Fruit fly (Drosophila melanogaster) whole organism, embryonic: Measurements from ENCODE around the gene defl.
A peak's percentile ranks its signal among the peaks of the same experiment; 100 is the strongest.

Experiments
- ATbp ChIP-seq: fragments of 200-800 bp; sonication (Bioruptor generic); optimal IDR thresholded peaks from 2 replicates; lab custom pipeline; 2017; ENCODE audit warnings: missing biosample characterization, mild to moderate bottlenecking, missing genetic modification characterization, missing genetic modification reagents
- Ada2b ChIP-seq: fragments of 200-800 bp; sonication (Bioruptor generic); IDR thresholded peaks from 2 replicates; pipeline ENCODE4 v1.3.6; 2022; ENCODE audit warnings: missing biosample characterization, missing genetic modification characterization
- Adf1 ChIP-seq: fragments of 200-800 bp; sonication (Bioruptor generic); IDR thresholded peaks from 2 replicates; pipeline ENCODE4 v1.3.6; 2022; ENCODE audit warnings: missing biosample characterization, missing genetic modification characterization
- Atf6 ChIP-seq: fragments of 200-800 bp; sonication (Bioruptor generic); IDR thresholded peaks from 2 replicates; pipeline ENCODE4 v1.3.6; 2022; ENCODE audit warnings: missing biosample characterization, missing genetic modification characterization
- Bgb ChIP-seq: fragments of 200-800 bp; sonication (Bioruptor generic); IDR thresholded peaks from 2 replicates; pipeline ENCODE4 v1.3.6; 2022; ENCODE audit warnings: missing biosample characterization, missing genetic modification characterization; ENCODE audit not compliant: partially characterized antibody
- BtbVII ChIP-seq: fragments of 200-800 bp; sonication (Bioruptor generic); optimal IDR thresholded peaks from 3 replicates; lab custom pipeline; 2017; ENCODE audit warnings: missing biosample characterization, mild to moderate bottlenecking, missing genetic modification characterization
- CG10209 ChIP-seq: fragments of 200-800 bp; sonication (Bioruptor generic); optimal IDR thresholded peaks from 3 replicates; lab custom pipeline; 2017; ENCODE audit warnings: missing biosample characterization, mild to moderate bottlenecking, missing genetic modification characterization, missing genetic modification reagents
- CG13624 ChIP-seq: fragments of 200-800 bp; sonication (Bioruptor generic); optimal IDR thresholded peaks from 2 replicates; lab custom pipeline; 2016; ENCODE audit warnings: missing biosample characterization, missing genetic modification characterization
- CG14710 ChIP-seq: fragments of 200-800 bp; sonication (Bioruptor generic); optimal IDR thresholded peaks from 3 replicates; lab custom pipeline; 2019; ENCODE audit warnings: missing biosample characterization, mild to moderate bottlenecking, missing genetic modification characterization, moderate library complexity
- CG18599 ChIP-seq: fragments of 200-800 bp; sonication (Bioruptor generic); optimal IDR thresholded peaks from 3 replicates; lab custom pipeline; 2017; ENCODE audit warnings: missing biosample characterization, missing genetic modification characterization, mild to moderate bottlenecking, moderate library complexity, missing genetic modification reagents
- CG3847 ChIP-seq: fragments of 200-800 bp; sonication (Bioruptor generic); IDR thresholded peaks from 2 replicates; pipeline ENCODE4 v1.3.6; 2022; ENCODE audit warnings: missing biosample characterization, missing genetic modification characterization
- CG4707 ChIP-seq: fragments of 200-800 bp; sonication (Bioruptor generic); optimal IDR thresholded peaks from 2 replicates; lab custom pipeline; 2018; ENCODE audit warnings: missing biosample characterization, mild to moderate bottlenecking, missing genetic modification characterization, moderate library complexity
- CG4730 ChIP-seq: fragments of 200-800 bp; sonication (Bioruptor generic); IDR thresholded peaks from 2 replicates; pipeline ENCODE4 v1.3.6; 2022; ENCODE audit warnings: missing biosample characterization, missing genetic modification characterization
- CG6683 ChIP-seq: fragments of 200-800 bp; sonication (Bioruptor generic); optimal IDR thresholded peaks from 2 replicates; lab custom pipeline; 2017; ENCODE audit warnings: missing biosample characterization, mild to moderate bottlenecking, missing genetic modification characterization, missing genetic modification reagents
- CG8281 ChIP-seq: fragments of 200-800 bp; sonication (Bioruptor generic); optimal IDR thresholded peaks from 2 replicates; lab custom pipeline; 2018; ENCODE audit warnings: missing biosample characterization, mild to moderate bottlenecking, missing genetic modification characterization, moderate library complexity
- CG8388 ChIP-seq: fragments of 200-800 bp; sonication (Bioruptor generic); optimal IDR thresholded peaks from 2 replicates; lab custom pipeline; 2019; ENCODE audit warnings: missing biosample characterization, mild to moderate bottlenecking, missing genetic modification characterization, moderate library complexity
- Dad ChIP-seq: fragments of 200-800 bp; sonication (Bioruptor generic); optimal IDR thresholded peaks from 3 replicates; lab custom pipeline; 2016; ENCODE audit warnings: missing biosample characterization, missing genetic modification characterization
- Dbx ChIP-seq: fragments of 200-800 bp; sonication (Bioruptor generic); IDR thresholded peaks from 3 replicates; pipeline ENCODE4 v1.3.6; 2022; ENCODE audit warnings: missing biosample characterization, missing genetic modification characterization
- Drgx ChIP-seq: fragments of 200-800 bp; sonication (Bioruptor generic); IDR thresholded peaks from 2 replicates; pipeline ENCODE4 v1.3.6; 2022; ENCODE audit warnings: missing biosample characterization, missing genetic modification characterization
- Ets97D ChIP-seq: fragments of 200-800 bp; sonication (Bioruptor generic); optimal IDR thresholded peaks from 3 replicates; lab custom pipeline; 2016; ENCODE audit warnings: missing biosample characterization, missing genetic modification characterization
- Fer1 ChIP-seq: fragments of 200-800 bp; sonication (Bioruptor generic); optimal IDR thresholded peaks from 2 replicates; lab custom pipeline; 2017; ENCODE audit warnings: missing biosample characterization, mild to moderate bottlenecking, missing genetic modification characterization
- H2.0 ChIP-seq: fragments of 200-800 bp; sonication (Bioruptor generic); IDR thresholded peaks from 2 replicates; pipeline ENCODE4 v1.3.6; 2022; ENCODE audit warnings: missing biosample characterization, missing genetic modification characterization
- HLHmδ ChIP-seq: fragments of 200-800 bp; sonication (Bioruptor generic); optimal IDR thresholded peaks from 2 replicates; lab custom pipeline; 2018; ENCODE audit warnings: missing biosample characterization, mild to moderate bottlenecking, missing genetic modification characterization, moderate library complexity
- Lhr ChIP-seq: fragments of 200-800 bp; sonication (Bioruptor generic); optimal IDR thresholded peaks from 3 replicates; lab custom pipeline; 2017; ENCODE audit warnings: mild to moderate bottlenecking, missing biosample characterization, missing genetic modification reagents, missing genetic modification characterization
- PHDP ChIP-seq: fragments of 200-800 bp; sonication (Bioruptor generic); optimal IDR thresholded peaks from 3 replicates; lab custom pipeline; 2018; ENCODE audit warnings: missing biosample characterization, mild to moderate bottlenecking, missing genetic modification characterization, moderate library complexity
- Vsx1 ChIP-seq: fragments of 200-800 bp; sonication (Bioruptor generic); optimal IDR thresholded peaks from 2 replicates; lab custom pipeline; 2017; ENCODE audit warnings: missing biosample characterization, mild to moderate bottlenecking, missing genetic modification characterization, missing genetic modification reagents
- az2 ChIP-seq: fragments of 200-800 bp; sonication (Bioruptor generic); optimal IDR thresholded peaks from 3 replicates; lab custom pipeline; 2016; ENCODE audit warnings: missing biosample characterization, missing genetic modification characterization
- bowl ChIP-seq: fragments of 200-800 bp; sonication (Bioruptor generic); IDR thresholded peaks from 2 replicates; pipeline ENCODE4 v1.3.6; 2022; ENCODE audit warnings: missing biosample characterization, missing genetic modification characterization
- bsh ChIP-seq, 2 experiments: fragments of 200-800 bp; sonication (Bioruptor generic); optimal IDR thresholded peaks; 2 replicates each; lab custom pipeline; 2017 to 2018; ENCODE audit warnings: mild to moderate bottlenecking in 2 of 2, missing biosample characterization in 2 of 2, missing genetic modification characterization in 2 of 2, moderate library complexity in 1 of 2
- btn ChIP-seq: fragments of 200-800 bp; sonication (Bioruptor generic); optimal IDR thresholded peaks from 2 replicates; lab custom pipeline; 2016; ENCODE audit warnings: missing biosample characterization, missing genetic modification characterization
- cad ChIP-seq: fragments of >200 bp; optimal IDR thresholded peaks from 2 replicates; lab custom pipeline; 2017; ENCODE audit warnings: missing biosample characterization, missing genetic modification characterization
- chm ChIP-seq: fragments of 200-800 bp; sonication (Bioruptor generic); IDR thresholded peaks from 2 replicates; pipeline ENCODE4 v1.3.6; 2022; ENCODE audit warnings: missing biosample characterization, missing genetic modification characterization
- ems ChIP-seq: fragments of 200-800 bp; sonication (Bioruptor generic); optimal IDR thresholded peaks from 3 replicates; lab custom pipeline; 2016; ENCODE audit warnings: missing biosample characterization, missing genetic modification characterization
- ewg ChIP-seq: fragments of 200-800 bp; sonication (Bioruptor generic); optimal IDR thresholded peaks from 3 replicates; lab custom pipeline; 2017; ENCODE audit warnings: mild to moderate bottlenecking, missing biosample characterization, missing genetic modification reagents, missing genetic modification characterization
- gcm ChIP-seq: fragments of 200-800 bp; sonication (Bioruptor generic); optimal IDR thresholded peaks from 2 replicates; lab custom pipeline; 2019; ENCODE audit warnings: missing biosample characterization, mild to moderate bottlenecking, missing genetic modification characterization, moderate library complexity
- klu ChIP-seq: fragments of 200-800 bp; sonication (Bioruptor generic); IDR thresholded peaks from 2 replicates; pipeline ENCODE4 v1.3.6; 2022; ENCODE audit warnings: missing biosample characterization, missing genetic modification characterization
- knrl ChIP-seq: fragments of 200-800 bp; sonication (Bioruptor generic); IDR thresholded peaks from 3 replicates; pipeline ENCODE4 v1.3.6; 2022; ENCODE audit warnings: missing biosample characterization, missing genetic modification characterization; ENCODE audit not compliant: partially characterized antibody
- nom ChIP-seq: fragments of 200-800 bp; sonication (Bioruptor generic); optimal IDR thresholded peaks from 2 replicates; lab custom pipeline; 2017; ENCODE audit warnings: missing biosample characterization, missing genetic modification characterization, mild to moderate bottlenecking, moderate library complexity, missing genetic modification reagents
- oc ChIP-seq: fragments of 200-800 bp; sonication (Bioruptor generic); optimal IDR thresholded peaks from 2 replicates; lab custom pipeline; 2018; ENCODE audit warnings: missing biosample characterization, mild to moderate bottlenecking, missing genetic modification characterization, moderate library complexity
- onecut ChIP-seq: fragments of 200-800 bp; sonication (Bioruptor generic); IDR thresholded peaks from 2 replicates; pipeline ENCODE4 v1.3.6; 2022; ENCODE audit warnings: missing biosample characterization, missing genetic modification characterization
- pnt ChIP-seq: fragments of 200-800 bp; sonication (Bioruptor generic); optimal IDR thresholded peaks from 3 replicates; lab custom pipeline; 2016; ENCODE audit warnings: missing biosample characterization, missing genetic modification characterization
- pros ChIP-seq: fragments of 200-800 bp; sonication (Bioruptor generic); optimal IDR thresholded peaks from 3 replicates; lab custom pipeline; 2019; ENCODE audit warnings: missing biosample characterization, mild to moderate bottlenecking, missing genetic modification characterization, moderate library complexity
- pum ChIP-seq: fragments of 200-800 bp; sonication (Bioruptor generic); optimal IDR thresholded peaks from 2 replicates; lab custom pipeline; 2016; ENCODE audit warnings: missing biosample characterization, missing genetic modification characterization
- sim ChIP-seq: fragments of 200-800 bp; sonication (Bioruptor generic); IDR thresholded peaks from 2 replicates; pipeline ENCODE4 v1.3.6; 2022; ENCODE audit warnings: missing biosample characterization, missing genetic modification characterization
- sima ChIP-seq: fragments of 200-800 bp; sonication (Bioruptor generic); optimal IDR thresholded peaks from 2 replicates; lab custom pipeline; 2016; ENCODE audit warnings: missing biosample characterization, missing genetic modification characterization
- sna ChIP-seq: fragments of 200-800 bp; sonication (Bioruptor generic); IDR thresholded peaks from 2 replicates; pipeline ENCODE4 v1.3.6; 2022; ENCODE audit warnings: missing biosample characterization, missing genetic modification characterization; ENCODE audit not compliant: partially characterized antibody
- trem ChIP-seq: fragments of 200-800 bp; optimal IDR thresholded peaks from 3 replicates; lab custom pipeline; 2019; ENCODE audit warnings: missing biosample characterization, mild to moderate bottlenecking, missing genetic modification characterization, moderate library complexity
- twi ChIP-seq: fragments of 200-800 bp; optimal IDR thresholded peaks from 2 replicates; lab custom pipeline; 2019; ENCODE audit warnings: missing biosample characterization, mild to moderate bottlenecking, missing genetic modification characterization, moderate library complexity
- tx ChIP-seq: fragments of 200-800 bp; sonication (Bioruptor generic); optimal IDR thresholded peaks from 2 replicates; lab custom pipeline; 2016; ENCODE audit warnings: missing biosample characterization, missing genetic modification characterization
- zen ChIP-seq: fragments of 200-800 bp; sonication (Bioruptor generic); optimal IDR thresholded peaks from 3 replicates; lab custom pipeline; 2018; ENCODE audit warnings: missing biosample characterization, mild to moderate bottlenecking, missing genetic modification characterization, moderate library complexity

defl gene

DNA sequence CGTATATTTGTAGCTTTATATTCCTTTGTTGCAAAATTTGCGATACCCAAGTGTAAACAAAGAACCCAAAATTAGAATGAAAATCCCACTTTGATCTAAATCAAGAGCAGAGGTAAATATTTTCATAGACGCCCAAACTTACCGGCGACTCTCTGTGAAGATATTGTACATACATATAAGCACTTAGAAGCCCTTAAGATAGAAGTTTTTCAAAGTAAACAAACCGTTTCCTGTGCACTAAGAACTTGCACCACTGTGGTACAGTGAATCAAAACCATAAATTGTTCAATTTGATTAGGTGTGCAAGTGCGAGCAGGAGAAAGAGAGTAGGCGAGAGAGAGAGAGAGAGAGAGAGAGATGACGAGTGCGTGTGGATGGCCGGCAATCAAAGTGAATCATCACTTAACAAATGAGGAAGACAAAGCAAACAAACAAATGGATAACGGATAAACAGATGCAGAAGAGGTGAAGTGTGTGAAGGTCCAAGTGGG, 45.2 kb upstream of the defl start (continued):
- TF ChIP-seq Ets97D (GFP tag; lab: Kevin White, UChicago) (no peak), gcm (GFP tag; lab: Kevin White, UChicago) (peak; percentile 21), CG4707 (peak; percentile 16), CG8388 (GFP tag; lab: Kevin White, UChicago) (peak; percentile 68), Dbx (no peak), pnt (GFP tag; lab: Kevin White, UChicago) (no peak), klu (GFP tag; lab: Robert Waterston, UW) (no peak), Adf1 (no peak), CG10209 (GFP tag; lab: Kevin White, UChicago) (peak; percentile 6), CG14710 (tag; lab: Kevin White, UChicago) (no peak), twi (tag; lab: Kevin White, UChicago) (no peak), chm (GFP tag; lab: Robert Waterston, UW) (0 out of 2 replicates have a peak, but pooled peaks have one; percentile 7), knrl (0 out of 3 replicates have a peak, but pooled peaks have one; percentile 20), onecut (GFP tag; lab: Robert Waterston, UW) (no peak), Fer1 (no peak), cad (GFP tag; lab: Kevin White, UChicago) (no peak), HLHmδ (GFP tag; lab: Kevin White, UChicago) (peak; percentile 30), Dad (GFP tag; lab: Kevin White, UChicago) (no peak), Lhr (GFP tag; lab: Kevin White, UChicago) (no peak), ewg (GFP tag; lab: Kevin White, UChicago) (no peak), CG3847 (no peak), Bgb (GFP tag; lab: Robert Waterston, UW) (peak; percentile 6; the same call in 1 of the 2 replicates), trem (tag; lab: Kevin White, UChicago) (no peak), CG6683 (no peak), az2 (no peak), Atf6 (GFP tag; lab: Robert Waterston, UW) (no peak), PHDP (tag; lab: Kevin White, UChicago) (peak; percentile 9), H2.0 (GFP tag; lab: Robert Waterston, UW) (no peak), CG13624 (GFP tag; lab: Kevin White, UChicago) (no peak), ATbp (GFP tag; lab: Kevin White, UChicago) (peak; percentile 41), Drgx (GFP tag; lab: Robert Waterston, UW) (no peak), oc (no peak), bowl (GFP tag; lab: Robert Waterston, UW) (no peak), pum (GFP tag; lab: Kevin White, UChicago) (no peak), sima (GFP tag; lab: Kevin White, UChicago) (no peak), pros (GFP tag; lab: Kevin White, UChicago) (no peak), bsh (GFP tag; optimal IDR thresholded peaks at IDR 0.05; lab: Kevin White, UChicago) (peak; percentile 4 to 14), zen (tag; lab: Kevin White, UChicago) (peak; percentile 4), tx (no peak), CG4730 (GFP tag; lab: Robert Waterston, UW) (no peak), sna (GFP tag; lab: Robert Waterston, UW) (no peak), BtbVII (GFP tag; lab: Kevin White, UChicago) (no peak), Vsx1 (peak; percentile 50), sim (GFP tag; lab: Robert Waterston, UW) (no peak), nom (GFP tag; lab: Kevin White, UChicago) (peak; percentile 19), ems (no peak), CG8281 (no peak), btn (no peak), Ada2b (peak; percentile 3; the same call in 1 of the 2 replicates), CG18599 (GFP tag; lab: Kevin White, UChicago) (no peak)
